Worm (Caenorhabditis elegans): Measurements from ENCODE around the gene Y69E1A.1.

Y69E1A.1 gene

DNA sequence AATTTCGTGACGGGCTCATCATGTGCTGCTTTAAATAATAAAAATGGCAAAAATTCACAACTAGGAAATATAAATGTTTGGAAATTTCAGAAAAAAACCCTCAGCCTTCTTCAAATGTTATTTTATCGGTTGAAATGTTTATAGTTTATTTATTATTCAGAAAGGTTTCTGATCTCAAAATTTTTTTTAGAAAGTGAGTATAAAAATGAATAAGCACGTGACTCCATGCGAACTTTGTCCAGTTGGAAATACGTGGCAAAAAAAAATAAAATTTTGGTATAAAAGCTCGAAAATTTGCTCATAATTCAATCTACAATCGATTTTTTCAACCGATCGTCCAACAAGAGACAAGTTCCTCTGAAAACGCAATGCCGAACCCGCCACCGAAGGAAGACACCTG lies 813 bp upstream of the Y69E1A.1 start, which contains the start of gene nsph-3.1:
nsph-3.1 (plus strand) TSS at position 301 of the 400 bp plus-strand sequence.
- TF ChIP-seq mcd-1 (GFP tag; IDR thresholded peaks at IDR 0.05) (no peak), K11D2.4 (GFP tag; IDR thresholded peaks at IDR 0.05) (no peak), lag-1 (GFP tag; IDR thresholded peaks at IDR 0.05) (no peak), hsf-1 (GFP tag; IDR thresholded peaks at IDR 0.05) (no peak)

DNA sequence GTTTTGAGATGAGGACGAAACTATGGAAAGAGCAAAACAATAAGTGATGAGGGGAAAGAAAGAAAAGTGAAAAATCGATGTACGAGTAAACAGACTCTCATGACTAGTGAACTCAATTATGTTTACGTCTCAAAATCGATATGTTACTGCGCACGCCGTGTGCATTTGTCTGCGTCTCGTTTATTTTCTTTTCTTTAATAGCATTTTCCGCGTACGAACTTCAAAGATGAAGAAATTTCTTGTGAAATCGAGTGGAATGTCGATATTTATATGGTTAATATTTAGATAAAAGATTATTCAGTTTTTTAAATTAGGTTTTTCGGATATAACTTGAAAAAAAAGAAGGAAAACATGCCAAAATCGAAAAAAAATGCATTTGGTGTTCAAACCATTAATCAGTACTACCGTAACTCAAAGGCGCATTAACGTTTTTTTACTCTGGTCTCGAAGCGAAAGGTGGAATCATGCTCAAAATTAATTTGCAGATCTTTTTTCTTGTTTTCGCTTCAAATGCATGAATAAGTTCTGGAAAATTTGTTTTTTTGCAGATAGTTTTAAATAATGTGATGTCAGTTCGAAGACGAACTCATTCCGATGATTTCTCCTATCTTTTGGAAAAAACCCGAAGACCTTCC lies 11.7 kb downstream of the Y69E1A.1 start, which contains the start of gene fic-1:
fic-1 (plus strand) TSS at position 549 of the 635 bp plus-strand sequence.
- TF ChIP-seq madf-3 (GFP tag; IDR thresholded peaks at IDR 0.05) = no peak
- TF ChIP-seq dox-1 (GFP tag; IDR thresholded peaks at IDR 0.05) = no peak
- no peak for TF ChIP-seq athp-1 (tag; optimal IDR thresholded peaks at IDR 0.05)
- TF ChIP-seq akir-1 (GFP tag; optimal IDR thresholded peaks at IDR 0.05) = no peak
- no peak for TF ChIP-seq F10E7.11 (tag; optimal IDR thresholded peaks at IDR 0.05)
- TF ChIP-seq nhr-27 (tag; optimal IDR thresholded peaks at IDR 0.05) = no peak
- TF ChIP-seq nhr-179 (tag; optimal IDR thresholded peaks at IDR 0.05) = no peak
- no peak for TF ChIP-seq Y53F4B.3 (GFP tag; IDR thresholded peaks at IDR 0.05)
- TF ChIP-seq ceh-58 (GFP tag; IDR thresholded peaks at IDR 0.05) = no peak
- peak; percentile 86 for TF ChIP-seq lsl-1 (GFP tag; optimal IDR thresholded peaks at IDR 0.05)
- no peak for TF ChIP-seq K11D2.4 (GFP tag; IDR thresholded peaks at IDR 0.05)
- no peak for TF ChIP-seq sea-2 (GFP tag; IDR thresholded peaks at IDR 0.05)
- peak; percentile 50; the same call in 1 of the 2 replicates for TF ChIP-seq hmg-1.2 (GFP tag; IDR thresholded peaks at IDR 0.05)
- peak; percentile 14 for TF ChIP-seq madf-10 (tag; optimal IDR thresholded peaks at IDR 0.05)
- no peak for TF ChIP-seq sptf-2 (GFP tag; optimal IDR thresholded peaks at IDR 0.05)
- no peak for TF ChIP-seq B0336.3 (GFP tag; IDR thresholded peaks at IDR 0.05)
- TF ChIP-seq F57C9.4 (tag; optimal IDR thresholded peaks at IDR 0.05) = no peak
- TF ChIP-seq T07F8.4 (tag; optimal IDR thresholded peaks at IDR 0.05) = no peak
- peak; percentile 61 for TF ChIP-seq madf-8 (GFP tag; conservative IDR thresholded peaks at IDR 0.05)
- TF ChIP-seq nfyb-1 (GFP tag; IDR thresholded peaks at IDR 0.05) = 0 out of 2 replicates have a peak, but pooled peaks have one; percentile 41
- peak; percentile 87 for TF ChIP-seq F33H1.4 (GFP tag; IDR thresholded peaks at IDR 0.05)
- TF ChIP-seq him-1 (tag; optimal IDR thresholded peaks at IDR 0.05) = no peak
- no peak for TF ChIP-seq Y56A3A.18 (GFP tag; IDR thresholded peaks at IDR 0.05)
- TF ChIP-seq rcor-1 (GFP tag; IDR thresholded peaks at IDR 0.05) = peak; percentile 30; the same call in 1 of the 2 replicates
- TF ChIP-seq unc-62 (GFP tag; optimal IDR thresholded peaks at IDR 0.05) = peak; percentile 48
- peak; percentile 81 for TF ChIP-seq xnd-1 (tag; optimal IDR thresholded peaks at IDR 0.05)
- TF ChIP-seq tlf-1 (GFP tag; optimal IDR thresholded peaks at IDR 0.05) = no peak
- no peak for TF ChIP-seq lag-1 (GFP tag; IDR thresholded peaks at IDR 0.05)
- TF ChIP-seq mcd-1 (GFP tag; IDR thresholded peaks at IDR 0.05) = no peak
- TF ChIP-seq B0019.2 (GFP tag; conservative IDR thresholded peaks at IDR 0.05) = no peak
- no peak for TF ChIP-seq F55B11.4 (tag; optimal IDR thresholded peaks at IDR 0.05; ENCODE audit: borderline replicate concordance, insufficient read depth)
- peak; percentile 49 for TF ChIP-seq K12H6.12 (tag; optimal IDR thresholded peaks at IDR 0.05)
- no peak for TF ChIP-seq C17E4.6 (GFP tag; IDR thresholded peaks at IDR 0.05)
- peak in 1 of 3 experiments; percentile 64 for TF ChIP-seq lin-35 (GFP tag; optimal IDR thresholded peaks at IDR 0.05)
- TF ChIP-seq somi-1 (GFP tag; optimal IDR thresholded peaks at IDR 0.05) = no peak
- peak; percentile 86 for TF ChIP-seq madf-6 (GFP tag; IDR thresholded peaks at IDR 0.05)
- TF ChIP-seq bed-1 (GFP tag; IDR thresholded peaks at IDR 0.05) = no peak
- TF ChIP-seq repo-1 (tag; optimal IDR thresholded peaks at IDR 0.05) = no peak
- TF ChIP-seq ceh-27 (GFP tag; optimal IDR thresholded peaks at IDR 0.05) = peak; percentile 31
- TF ChIP-seq F22D6.2 (tag; optimal IDR thresholded peaks at IDR 0.05) = no peak
- TF ChIP-seq snpc-4 (GFP tag; optimal IDR thresholded peaks at IDR 0.05) = no peak
- peak in 2 of 4 experiments; percentile 2 to 15 for TF ChIP-seq snpc-4 (tag; optimal IDR thresholded peaks at IDR 0.05)
- no peak for TF ChIP-seq lin-40 (tag; optimal IDR thresholded peaks at IDR 0.05)
- TF ChIP-seq F23B12.7 (tag; optimal IDR thresholded peaks at IDR 0.05; ENCODE audit: insufficient read depth) = peak; percentile 21
- TF ChIP-seq F52B5.7 (tag; optimal IDR thresholded peaks at IDR 0.05) = no peak

Data from whole organism, young adult.